Worm (Caenorhabditis elegans) whole organism, young adult: ENCODE results near the gene R05F9.9.

ENCODE experiments used
- attf-6 ChIP-seq: fragments of 200-800 bp; sonication (Bioruptor generic); IDR thresholded peaks from 2 replicates; pipeline ENCODE4 v1.3.6; 2022; ENCODE audit warnings: missing genetic modification reagents, missing genetic modification characterization, missing compliant biosample characterization
- ceh-40 ChIP-seq: fragments of 200-800 bp; sonication (Bioruptor generic); IDR thresholded peaks from 2 replicates; pipeline ENCODE4 v1.3.6; 2022; ENCODE audit warnings: missing genetic modification characterization, missing compliant biosample characterization
- pbrm-1 ChIP-seq: fragments of 200-800 bp; sonication (Bioruptor generic); IDR thresholded peaks from 2 replicates; pipeline ENCODE4 v1.3.6; 2022; ENCODE audit warnings: missing genetic modification reagents, missing genetic modification characterization, missing compliant biosample characterization
- rcor-1 ChIP-seq: fragments of 200-800 bp; sonication (Bioruptor generic); IDR thresholded peaks from 2 replicates; pipeline ENCODE4 v1.3.6; 2022; ENCODE audit warnings: missing genetic modification reagents, missing genetic modification characterization, missing compliant biosample characterization
- snpc-4 ChIP-seq, 5 experiments: fragments of 150-350 bp in 1 of 5; sonication (generic microtip) in 4 of 5; optimal IDR thresholded peaks; 2 replicates each; lab custom pipeline; 2014 to 2018; ENCODE audit warnings: missing genetic modification characterization in 5 of 5, missing biosample characterization in 3 of 5, antibody characterized with exemption in 2 of 5, mild to moderate bottlenecking in 2 of 5, missing compliant biosample characterization in 2 of 5, missing genotype in 2 of 5, moderate library complexity in 2 of 5, missing genetic modification reagents in 1 of 5
- unc-62 ChIP-seq: fragments of 150-350 bp; optimal IDR thresholded peaks from 2 replicates; lab custom pipeline; 2014; ENCODE audit warnings: missing biosample characterization, missing genetic modification reagents, missing genetic modification characterization

- TF ChIP-seq ceh-40 (GFP tag; lab: Robert Waterston, UW), result no peak
- no peak for TF ChIP-seq snpc-4 (GFP tag; optimal IDR thresholded peaks at IDR 0.05; lab: Kevin White, UChicago)
- TF ChIP-seq snpc-4 (tag; optimal IDR thresholded peaks at IDR 0.05; lab: Kevin White, UChicago), result no peak
- no peak for TF ChIP-seq rcor-1 (GFP tag; lab: Robert Waterston, UW)
- TF ChIP-seq pbrm-1 (GFP tag; lab: Robert Waterston, UW), result no peak
- no peak for TF ChIP-seq unc-62 (GFP tag; lab: Kevin White, UChicago)
- TF ChIP-seq attf-6, result no peak
Observed at ce11 chrII:4937743-4938142, 35.8 kb upstream of the R05F9.9 start, which contains the start of gene ZK546.4.
